Worm (Caenorhabditis elegans) whole organism, young adult: ENCODE data around the gene C01G10.10.
"Not testable (repeated sequence)": the region's sequence is repeated elsewhere in the genome, so short reads cannot be mapped to it uniquely, and the experiment has no call there.

ENCODE experiments used
- F10E7.11 ChIP-seq: sonication (generic microtip); optimal IDR thresholded peaks from 2 replicates; lab custom pipeline; 2017; ENCODE audit warnings: mild to moderate bottlenecking, missing genetic modification characterization, moderate library complexity, missing compliant biosample characterization
- F39B2.1 ChIP-seq: fragments of 200-800 bp; sonication (Bioruptor generic); IDR thresholded peaks from 2 replicates; pipeline ENCODE4 v1.3.6; 2022; ENCODE audit warnings: missing genetic modification reagents, missing genetic modification characterization, missing compliant biosample characterization
- F55B11.4 ChIP-seq: sonication (generic microtip); optimal IDR thresholded peaks from 2 replicates; lab custom pipeline; 2016; ENCODE audit warnings: missing compliant biosample characterization, missing genetic modification characterization, borderline replicate concordance; ENCODE audit not compliant: insufficient read depth
- F57A8.1 ChIP-seq: fragments of 200-800 bp; sonication (Bioruptor generic); optimal IDR thresholded peaks from 2 replicates; lab custom pipeline; 2018; ENCODE audit warnings: mild to moderate bottlenecking, missing genetic modification characterization, moderate library complexity, missing compliant biosample characterization
- K11D2.4 ChIP-seq: fragments of 200-800 bp; sonication (Bioruptor generic); IDR thresholded peaks from 2 replicates; pipeline ENCODE4 v1.3.6; 2022; ENCODE audit warnings: missing genetic modification reagents, missing genetic modification characterization, missing compliant biosample characterization
- K12H6.12 ChIP-seq: fragments of 200-800 bp; sonication (Bioruptor generic); optimal IDR thresholded peaks from 2 replicates; lab custom pipeline; 2018; ENCODE audit warnings: mild to moderate bottlenecking, missing genetic modification characterization, missing compliant biosample characterization
- Y53G8AR.9 ChIP-seq: fragments of 200-800 bp; sonication (Bioruptor generic); conservative IDR thresholded peaks from 2 replicates; pipeline ENCODE4 v1.3.6; 2022; ENCODE audit warnings: missing genetic modification reagents, missing genetic modification characterization, missing compliant biosample characterization
- aptf-3 ChIP-seq: fragments of 200-800 bp; sonication (Bioruptor generic); IDR thresholded peaks from 2 replicates; pipeline ENCODE4 v1.3.6; 2022; ENCODE audit warnings: missing genetic modification characterization, missing compliant biosample characterization
- cebp-1 ChIP-seq, 2 experiments: fragments of 200-800 bp in 1 of 2; sonication (Bioruptor generic) in 1 of 2; sonication (generic microtip) in 1 of 2; IDR thresholded peaks in 1 of 2; optimal IDR thresholded peaks in 1 of 2; 2 replicates each; pipeline versions ENCODE4 v1.3.6 to Lab custom; 2017 to 2022; ENCODE audit warnings: missing compliant biosample characterization in 2 of 2, missing genetic modification characterization in 2 of 2, mild to moderate bottlenecking in 1 of 2, missing genetic modification reagents in 1 of 2, moderate library complexity in 1 of 2
- ceh-27 ChIP-seq: fragments of 200-800 bp; sonication (Bioruptor generic); optimal IDR thresholded peaks from 2 replicates; lab custom pipeline; 2018; ENCODE audit warnings: mild to moderate bottlenecking, missing genetic modification characterization, moderate library complexity, missing compliant biosample characterization
- ceh-40 ChIP-seq: fragments of 200-800 bp; sonication (Bioruptor generic); IDR thresholded peaks from 2 replicates; pipeline ENCODE4 v1.3.6; 2022; ENCODE audit warnings: missing genetic modification characterization, missing compliant biosample characterization
- ceh-58 ChIP-seq: fragments of 200-800 bp; sonication (Bioruptor generic); IDR thresholded peaks from 2 replicates; pipeline ENCODE4 v1.3.6; 2022; ENCODE audit warnings: missing genetic modification characterization, missing compliant biosample characterization
- ceh-79 ChIP-seq: sonication (generic microtip); optimal IDR thresholded peaks from 2 replicates; lab custom pipeline; 2017; ENCODE audit warnings: mild to moderate bottlenecking, missing genetic modification characterization, missing compliant biosample characterization
- dpff-1 ChIP-seq: sonication (generic microtip); optimal IDR thresholded peaks from 2 replicates; lab custom pipeline; 2017; ENCODE audit warnings: mild to moderate bottlenecking, missing genetic modification characterization, missing compliant biosample characterization
- dpl-1 ChIP-seq: fragments of 150-350 bp; optimal IDR thresholded peaks from 2 replicates; lab custom pipeline; 2014; ENCODE audit warnings: missing biosample characterization, missing genetic modification reagents, missing genetic modification characterization
- egl-18 ChIP-seq: fragments of 200-800 bp; sonication (Bioruptor generic); IDR thresholded peaks from 2 replicates; pipeline ENCODE4 v1.3.6; 2022; ENCODE audit warnings: missing genetic modification reagents, missing genetic modification characterization, missing compliant biosample characterization
- gei-17 ChIP-seq: fragments of 200-800 bp; sonication (Bioruptor generic); optimal IDR thresholded peaks from 2 replicates; lab custom pipeline; 2018; ENCODE audit warnings: mild to moderate bottlenecking, missing genetic modification characterization, missing compliant biosample characterization
- hlh-12 ChIP-seq: sonication (generic microtip); optimal IDR thresholded peaks from 2 replicates; lab custom pipeline; 2016; ENCODE audit warnings: missing genetic modification characterization, missing compliant biosample characterization
- lir-1 ChIP-seq: fragments of 200-800 bp; sonication (Bioruptor generic); conservative IDR thresholded peaks from 2 replicates; pipeline ENCODE4 v1.3.6; 2022; ENCODE audit warnings: missing genetic modification reagents, missing genetic modification characterization, missing compliant biosample characterization
- lsl-1 ChIP-seq: fragments of 200-800 bp; sonication (Bioruptor generic); optimal IDR thresholded peaks from 2 replicates; lab custom pipeline; 2018; ENCODE audit warnings: mild to moderate bottlenecking, missing genetic modification characterization, moderate library complexity, missing compliant biosample characterization
- madf-8 ChIP-seq: fragments of 200-800 bp; sonication (Bioruptor generic); conservative IDR thresholded peaks from 2 replicates; pipeline ENCODE4 v1.3.6; 2022; ENCODE audit warnings: missing genetic modification reagents, missing genetic modification characterization, missing compliant biosample characterization
- nfya-2 ChIP-seq: fragments of 200-800 bp; sonication (Bioruptor generic); IDR thresholded peaks from 2 replicates; pipeline ENCODE4 v1.3.6; 2022; ENCODE audit warnings: missing genetic modification reagents, missing genetic modification characterization, missing compliant biosample characterization
- nhr-80 ChIP-seq: sonication (generic microtip); optimal IDR thresholded peaks from 2 replicates; lab custom pipeline; 2016; ENCODE audit warnings: missing genetic modification characterization, missing compliant biosample characterization
- sdz-38 ChIP-seq: sonication (generic microtip); optimal IDR thresholded peaks from 2 replicates; lab custom pipeline; 2016; ENCODE audit warnings: missing genotype, missing genetic modification characterization, missing compliant biosample characterization
- tlf-1 ChIP-seq: fragments of 200-800 bp; sonication (Bioruptor generic); optimal IDR thresholded peaks from 2 replicates; lab custom pipeline; 2018; ENCODE audit warnings: mild to moderate bottlenecking, missing genetic modification characterization, missing compliant biosample characterization
- unc-62 ChIP-seq: fragments of 150-350 bp; optimal IDR thresholded peaks from 2 replicates; lab custom pipeline; 2014; ENCODE audit warnings: missing biosample characterization, missing genetic modification reagents, missing genetic modification characterization
- zfh-2 ChIP-seq: fragments of 200-800 bp; sonication (Bioruptor generic); conservative IDR thresholded peaks from 2 replicates; pipeline ENCODE4 v1.3.6; 2022; ENCODE audit warnings: missing genetic modification reagents, missing genetic modification characterization, missing compliant biosample characterization
- zim-3 ChIP-seq: sonication (generic microtip); optimal IDR thresholded peaks from 2 replicates; lab custom pipeline; 2017; ENCODE audit warnings: mild to moderate bottlenecking, missing genetic modification characterization, moderate library complexity, missing compliant biosample characterization
- ztf-22 ChIP-seq: fragments of 200-800 bp; sonication (Bioruptor generic); optimal IDR thresholded peaks from 2 replicates; lab custom pipeline; 2018; ENCODE audit warnings: mild to moderate bottlenecking, missing genetic modification characterization, moderate library complexity, missing compliant biosample characterization
- ztf-6 ChIP-seq: fragments of 200-800 bp; sonication (Bioruptor generic); IDR thresholded peaks from 2 replicates; pipeline ENCODE4 v1.3.6; 2022; ENCODE audit warnings: missing genetic modification reagents, missing genetic modification characterization, missing compliant biosample characterization

C01G10.10 gene

ce11 chrV:15127413-15127812 lies 45.2 kb upstream of the C01G10.10 start, which contains the start of gene srj-27 (continued):
- TF ChIP-seq unc-62 (GFP tag; lab: Kevin White, UChicago), result no peak
- no peak for TF ChIP-seq nhr-80 (tag; lab: Kevin White, UChicago)

ce11 chrV:15125162-15125561 lies 42.9 kb upstream of the C01G10.10 start, which contains the start of gene ugt-30:
Gene ugt-30, minus strand, starts transcription at chrV:15125262.
- not testable (repeated sequence) for TF ChIP-seq K11D2.4; ztf-22; ceh-40 (GFP tag; lab: Robert Waterston, UW)

ce11 chrV:15119517-15119916 lies 37.3 kb upstream of the C01G10.10 start, which contains the start of gene flor-1:
Gene flor-1, minus strand, starts transcription at chrV:15119617.
- TF ChIP-seq F55B11.4 (tag; lab: Kevin White, UChicago) (no peak), nfya-2 (GFP tag; lab: Robert Waterston, UW) (no peak), gei-17 (GFP tag; lab: Kevin White, UChicago) (no peak), ceh-27 (GFP tag; lab: Kevin White, UChicago) (no peak), F39B2.1 (no peak), lir-1 (GFP tag; lab: Robert Waterston, UW) (no peak), ztf-22 (no peak), hlh-12 (tag; lab: Kevin White, UChicago) (no peak), dpl-1 (GFP tag; lab: Kevin White, UChicago) (no peak), ceh-40 (GFP tag; lab: Robert Waterston, UW) (no peak), ztf-6 (GFP tag; lab: Robert Waterston, UW) (no peak), zim-3 (tag; lab: Kevin White, UChicago) (no peak), F10E7.11 (no peak), sdz-38 (no peak), zfh-2 (GFP tag; lab: Robert Waterston, UW) (no peak), ceh-79 (tag; lab: Kevin White, UChicago) (no peak), madf-8 (GFP tag; lab: Robert Waterston, UW) (no peak), K12H6.12 (tag; lab: Kevin White, UChicago) (no peak)
- TF ChIP-seq, all 124 proteins: peak for 0

DNA sequence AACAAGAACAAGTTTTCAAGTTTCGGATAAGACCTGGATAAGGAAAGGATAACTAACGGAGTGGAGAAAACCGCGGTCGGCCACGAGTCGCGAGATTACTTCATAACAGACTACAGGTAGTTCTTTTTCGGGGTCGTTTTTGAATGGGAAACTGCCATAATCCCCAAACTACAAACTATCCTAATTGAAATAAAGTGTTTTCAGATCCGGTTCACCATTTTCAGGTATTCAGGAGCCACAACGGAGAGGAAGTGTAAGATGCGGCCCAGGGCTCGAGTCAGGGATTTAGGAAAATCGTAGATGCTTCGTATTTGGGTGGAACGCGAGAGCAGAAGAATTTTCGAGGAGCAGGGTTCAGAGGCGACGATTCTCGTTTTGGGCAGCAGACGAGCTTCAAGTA lies 33.7 kb upstream of the C01G10.10 start, which contains the start of gene T01G5.8:
TSS of gene T01G5.8 (plus strand) at position 301 of the 400 bp plus-strand sequence.
- not testable (repeated sequence) for TF ChIP-seq hlh-12 (tag; lab: Kevin White, UChicago); tlf-1 (GFP tag; lab: Kevin White, UChicago); F57A8.1

DNA sequence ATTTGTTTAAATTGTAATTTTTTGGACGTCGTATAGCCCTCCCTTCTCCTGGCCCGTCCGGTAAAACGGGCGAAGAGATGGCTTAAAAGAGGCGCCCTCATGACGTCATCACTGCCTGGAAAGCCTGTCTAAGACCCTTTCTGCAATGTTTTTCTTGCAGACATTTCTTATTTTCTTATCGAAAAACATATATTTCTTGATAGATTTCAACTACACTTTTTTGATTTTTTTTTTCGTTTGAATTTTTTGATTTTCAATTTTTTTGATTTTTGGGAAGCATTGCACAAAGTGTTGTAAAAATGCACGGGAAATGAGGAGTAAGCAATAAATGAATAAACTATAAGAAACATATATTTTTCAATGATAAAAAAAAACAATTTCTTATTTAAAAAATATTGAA lies 31.8 kb upstream of the C01G10.10 start, which contains the start of gene T01G5.6:
TSS of gene T01G5.6 (minus strand) at position 101 of the 400 bp plus-strand sequence.
- TF ChIP-seq lsl-1 (GFP tag; lab: Kevin White, UChicago) (no peak), ceh-58 (no peak), sdz-38 (no peak), F57A8.1 (no peak), dpff-1 (tag; lab: Kevin White, UChicago) (no peak), egl-18 (no peak), cebp-1 (GFP tag; IDR thresholded peaks at IDR 0.05; lab: Robert Waterston, UW) (no peak), cebp-1 (tag; optimal IDR thresholded peaks at IDR 0.05; lab: Kevin White, UChicago) (no peak), K11D2.4 (no peak), Y53G8AR.9 (GFP tag; lab: Robert Waterston, UW) (no peak), aptf-3 (GFP tag; lab: Robert Waterston, UW) (no peak)
